Fruit fly (Drosophila melanogaster): ENCODE data around the gene Eaat1.

Eaat1 gene

dm6 chr2L:9388013-9388605, 54.7 kb downstream of the Eaat1 start (continued):
- TF ChIP-seq CG9215 (GFP tag; IDR thresholded peaks at IDR 0.05) (peak; percentile 58), Opbp (GFP tag; IDR thresholded peaks at IDR 0.05; ENCODE audit: partially characterized antibody) (no peak), CG12299 (tag; optimal IDR thresholded peaks at IDR 0.05) (no peak), MESR4 (GFP tag; optimal IDR thresholded peaks at IDR 0.05) (no peak), CG4820 (GFP tag; optimal IDR thresholded peaks at IDR 0.05) (peak; percentile 22), CG6813 (GFP tag; optimal IDR thresholded peaks at IDR 0.05) (peak; percentile 37), Hr3 (GFP tag; optimal IDR thresholded peaks at IDR 0.05) (peak; percentile 59), HmgD (GFP tag; optimal IDR thresholded peaks at IDR 0.05) (no peak), CG30431 (GFP tag; optimal IDR thresholded peaks at IDR 0.05) (peak; percentile 48), row (GFP tag; IDR thresholded peaks at IDR 0.05) (peak; percentile 76), CG4617 (GFP tag; optimal IDR thresholded peaks at IDR 0.05; ENCODE audit: borderline replicate concordance) (no peak), caup (GFP tag; optimal IDR thresholded peaks at IDR 0.05; ENCODE audit: severe bottlenecking) (peak; percentile 68), CG6689 (GFP tag; IDR thresholded peaks at IDR 0.05) (peak; percentile 34; the same call in 1 of the 2 replicates), gfzf (GFP tag; optimal IDR thresholded peaks at IDR 0.05) (no peak), CG12236 (GFP tag; optimal IDR thresholded peaks at IDR 0.05) (no peak), dpn (GFP tag; optimal IDR thresholded peaks at IDR 0.05) (peak; percentile 76 to 81), ranshi (GFP tag; IDR thresholded peaks at IDR 0.05) (peak; percentile 72), CG7745 (tag; optimal IDR thresholded peaks at IDR 0.05) (no peak), CG17912 (GFP tag; optimal IDR thresholded peaks at IDR 0.05) (no peak), Nf-YA (GFP tag; IDR thresholded peaks at IDR 0.05) (no peak), CG42726 (GFP tag; IDR thresholded peaks at IDR 0.05; ENCODE audit: partially characterized antibody) (no peak), CG18764 (GFP tag; optimal IDR thresholded peaks at IDR 0.05) (peak; percentile 14), CG8765 (GFP tag; IDR thresholded peaks at IDR 0.05) (no peak), psq (GFP tag; optimal IDR thresholded peaks at IDR 0.05) (peak; percentile 28), pnt (GFP tag; optimal IDR thresholded peaks at IDR 0.05) (peak; percentile 54), run (tag; optimal IDR thresholded peaks at IDR 0.05) (no peak), da (GFP tag; optimal IDR thresholded peaks at IDR 0.05) (peak; percentile 45), CG11723 (GFP tag; optimal IDR thresholded peaks at IDR 0.05) (peak; percentile 5), fd64A (GFP tag; optimal IDR thresholded peaks at IDR 0.05) (no peak), CG4360 (GFP tag; IDR thresholded peaks at IDR 0.05) (no peak), CG10147 (GFP tag; optimal IDR thresholded peaks at IDR 0.05) (peak; percentile 29), CG14965 (GFP tag; optimal IDR thresholded peaks at IDR 0.05; ENCODE audit: borderline replicate concordance) (no peak), Rfx (GFP tag; IDR thresholded peaks at IDR 0.05) (peak; percentile 94), gt (GFP tag; IDR thresholded peaks at IDR 0.05) (no peak), CG10462 (GFP tag; optimal IDR thresholded peaks at IDR 0.05) (no peak), cg (GFP tag; optimal IDR thresholded peaks at IDR 0.05) (no peak), Sox102F (GFP tag; optimal IDR thresholded peaks at IDR 0.05) (peak; percentile 55), Myb (GFP tag; optimal IDR thresholded peaks at IDR 0.05) (peak; percentile 71), bab2 (GFP tag; optimal IDR thresholded peaks at IDR 0.05) (peak; percentile 61), ap (GFP tag; IDR thresholded peaks at IDR 0.05) (peak; percentile 66), dysf (GFP tag; IDR thresholded peaks at IDR 0.05) (peak; percentile 87), CG34422 (GFP tag; IDR thresholded peaks at IDR 0.05) (peak; percentile 76; the same call in 2 of the 3 replicates), sim (GFP tag; IDR thresholded peaks at IDR 0.05) (no peak), CG2116 (GFP tag; optimal IDR thresholded peaks at IDR 0.05) (peak; percentile 1), CG8290 (GFP tag; optimal IDR thresholded peaks at IDR 0.05) (no peak), CG8290 (tag; optimal IDR thresholded peaks at IDR 0.05) (peak in 1 of 2 experiments; percentile 95), nom (GFP tag; optimal IDR thresholded peaks at IDR 0.05) (peak; percentile 84), CG18262 (tag; optimal IDR thresholded peaks at IDR 0.05) (peak; percentile 20), Sry-β (GFP tag; optimal IDR thresholded peaks at IDR 0.05) (no peak), Side (GFP tag; optimal IDR thresholded peaks at IDR 0.05) (peak; percentile 67), Asciz (GFP tag; optimal IDR thresholded peaks at IDR 0.05) (no peak)

All from whole organism, embryonic.